Worm (Caenorhabditis elegans) whole organism, L1 larva: ENCODE data around the gene F42F12.3.

Experiments used
- C16A3.4 ChIP-seq: fragments of 150-350 bp; optimal IDR thresholded peaks from 2 replicates; lab custom pipeline; 2014; ENCODE audit warnings: missing biosample characterization, missing genetic modification characterization
- Y116A8C.19 ChIP-seq: sonication (generic microtip); optimal IDR thresholded peaks from 2 replicates; lab custom pipeline; 2016; ENCODE audit warnings: missing compliant biosample characterization, missing genetic modification characterization, borderline replicate concordance
- aha-1 ChIP-seq: fragments of 150-350 bp; optimal IDR thresholded peaks from 2 replicates; lab custom pipeline; 2014; ENCODE audit warnings: missing biosample characterization, missing genetic modification characterization
- alr-1 ChIP-seq: fragments of 200-800 bp; sonication (Bioruptor generic); optimal IDR thresholded peaks from 2 replicates; lab custom pipeline; 2018; ENCODE audit warnings: borderline replicate concordance, mild to moderate bottlenecking, missing genetic modification characterization, missing compliant biosample characterization
- ceh-8 ChIP-seq: fragments of 200-800 bp; sonication (Bioruptor generic); optimal IDR thresholded peaks from 2 replicates; lab custom pipeline; 2018; ENCODE audit warnings: mild to moderate bottlenecking, missing genetic modification characterization, moderate library complexity, missing compliant biosample characterization
- ceh-88 ChIP-seq: fragments of 200-800 bp; sonication (Bioruptor generic); IDR thresholded peaks from 2 replicates; pipeline ENCODE4 v1.3.6; 2022; ENCODE audit warnings: missing genetic modification characterization, missing compliant biosample characterization
- ceh-90 ChIP-seq: sonication (generic microtip); optimal IDR thresholded peaks from 2 replicates; lab custom pipeline; 2016; ENCODE audit warnings: missing genetic modification characterization, missing compliant biosample characterization
- efl-1 ChIP-seq, 4 experiments: fragments of 150-350 bp; optimal IDR thresholded peaks in 3 of 4; peaks in 1 of 4; 1 replicate in 1 of 4; 2 replicates in 3 of 4; lab custom pipeline; 2014; ENCODE audit warnings: missing biosample characterization in 2 of 4, missing genetic modification characterization in 2 of 4, missing genetic modification reagents in 2 of 4
- egl-13 ChIP-seq: sonication (generic microtip); optimal IDR thresholded peaks from 2 replicates; lab custom pipeline; 2016; ENCODE audit warnings: missing genotype, missing genetic modification reagents, missing genetic modification characterization, missing compliant biosample characterization
- elt-3 ChIP-seq, 6 experiments: fragments of 150-350 bp in 1 of 6; sonication (generic microtip); optimal IDR thresholded peaks; 2 replicates each; lab custom pipeline; 2017 to 2018; ENCODE audit warnings: missing biosample characterization in 6 of 6, missing genetic modification characterization in 6 of 6, inconsistent platforms in 1 of 6
- ets-5 ChIP-seq: fragments of 200-800 bp; sonication (Bioruptor generic); IDR thresholded peaks from 2 replicates; pipeline ENCODE4 v1.3.6; 2022; ENCODE audit warnings: missing genetic modification characterization, missing compliant biosample characterization
- fkh-10 ChIP-seq: sonication (generic microtip); optimal IDR thresholded peaks from 2 replicates; lab custom pipeline; 2017; ENCODE audit warnings: missing biosample characterization, missing genetic modification reagents, missing genetic modification characterization
- fkh-4 ChIP-seq: sonication (generic microtip); optimal IDR thresholded peaks from 2 replicates; lab custom pipeline; 2016; ENCODE audit warnings: missing compliant biosample characterization, missing genetic modification characterization, borderline replicate concordance
- fos-1 ChIP-seq: fragments of 150-350 bp; optimal IDR thresholded peaks from 2 replicates; lab custom pipeline; 2014; ENCODE audit warnings: missing biosample characterization, missing genetic modification characterization
- grh-1 ChIP-seq: fragments of 200-800 bp; sonication (Bioruptor generic); IDR thresholded peaks from 2 replicates; pipeline ENCODE4 v1.3.6; 2022; ENCODE audit warnings: missing genetic modification reagents, missing genetic modification characterization, missing compliant biosample characterization
- hlh-4 ChIP-seq: sonication (generic microtip); optimal IDR thresholded peaks from 2 replicates; lab custom pipeline; 2016; ENCODE audit warnings: mild to moderate bottlenecking, missing genetic modification characterization, missing compliant biosample characterization
- hpl-2 ChIP-seq: fragments of 150-350 bp; optimal IDR thresholded peaks from 2 replicates; lab custom pipeline; 2014; ENCODE audit warnings: missing biosample characterization, missing genetic modification reagents, missing genetic modification characterization
- isw-1 ChIP-seq: fragments of 200-800 bp; sonication (Bioruptor generic); IDR thresholded peaks from 2 replicates; pipeline ENCODE4 v1.3.6; 2022; ENCODE audit warnings: missing genetic modification characterization, missing compliant biosample characterization
- lin-14 ChIP-seq: fragments of 200-800 bp; sonication (Bioruptor generic); optimal IDR thresholded peaks from 2 replicates; lab custom pipeline; 2018; ENCODE audit warnings: mild to moderate bottlenecking, missing genetic modification characterization, moderate library complexity, missing compliant biosample characterization
- lin-15B ChIP-seq: fragments of 150-350 bp; sonication (generic microtip); optimal IDR thresholded peaks from 3 replicates; lab custom pipeline; 2014; ENCODE audit warnings: missing biosample characterization, missing genetic modification characterization
- lin-35 ChIP-seq, 2 experiments: fragments of 150-350 bp; optimal IDR thresholded peaks; 2 replicates each; lab custom pipeline; 2014; ENCODE audit warnings: missing biosample characterization in 2 of 2, missing genetic modification characterization in 2 of 2, missing genetic modification reagents in 2 of 2
- nhr-11 ChIP-seq: fragments of 150-350 bp; optimal IDR thresholded peaks from 2 replicates; lab custom pipeline; 2014; ENCODE audit warnings: missing biosample characterization, missing genetic modification characterization
- nhr-12 ChIP-seq: sonication (generic microtip); optimal IDR thresholded peaks from 2 replicates; lab custom pipeline; 2017; ENCODE audit warnings: missing biosample characterization, missing genetic modification characterization
- nhr-19 ChIP-seq: fragments of 200-800 bp; sonication (Bioruptor generic); conservative IDR thresholded peaks from 2 replicates; pipeline ENCODE4 v1.3.6; 2022; ENCODE audit warnings: missing genetic modification characterization, missing compliant biosample characterization
- nhr-47 ChIP-seq: sonication (generic microtip); optimal IDR thresholded peaks from 2 replicates; lab custom pipeline; 2016; ENCODE audit warnings: mild to moderate bottlenecking, missing genetic modification characterization, moderate library complexity, missing compliant biosample characterization
- nhr-76 ChIP-seq: sonication (generic microtip); optimal IDR thresholded peaks from 2 replicates; lab custom pipeline; 2017; ENCODE audit warnings: missing biosample characterization, missing genetic modification characterization
- nhr-77 ChIP-seq: fragments of 150-350 bp; optimal IDR thresholded peaks from 2 replicates; lab custom pipeline; 2014; ENCODE audit warnings: missing biosample characterization, missing genetic modification characterization
- nhr-85 ChIP-seq: sonication (generic microtip); peaks from one replicate; lab custom pipeline; 2016; ENCODE audit warnings: missing genetic modification characterization, inconsistent platforms, missing compliant biosample characterization
- nhr-90 ChIP-seq: sonication (generic microtip); optimal IDR thresholded peaks from 2 replicates; lab custom pipeline; 2016; ENCODE audit warnings: mild to moderate bottlenecking, missing genetic modification characterization, missing compliant biosample characterization; ENCODE audit not compliant: poor library complexity
- pag-3 ChIP-seq: sonication (generic microtip); optimal IDR thresholded peaks from 2 replicates; lab custom pipeline; 2017; ENCODE audit warnings: missing genetic modification characterization, mild to moderate bottlenecking, missing compliant biosample characterization, antibody characterized with exemption, borderline replicate concordance; ENCODE audit not compliant: insufficient read depth
- pax-3 ChIP-seq: fragments of 200-800 bp; sonication (Bioruptor generic); optimal IDR thresholded peaks from 2 replicates; lab custom pipeline; 2018; ENCODE audit warnings: mild to moderate bottlenecking, missing genetic modification characterization, moderate library complexity, missing compliant biosample characterization
- rnt-1 ChIP-seq: sonication (generic microtip); optimal IDR thresholded peaks from 2 replicates; lab custom pipeline; 2016; ENCODE audit warnings: mild to moderate bottlenecking, missing genetic modification characterization, moderate library complexity, missing compliant biosample characterization
- sptf-1 ChIP-seq: fragments of 150-350 bp; optimal IDR thresholded peaks from 2 replicates; lab custom pipeline; 2014; ENCODE audit warnings: missing biosample characterization, missing genetic modification characterization
- sup-37 ChIP-seq: fragments of 200-800 bp; sonication (Bioruptor generic); optimal IDR thresholded peaks from 2 replicates; lab custom pipeline; 2018; ENCODE audit warnings: mild to moderate bottlenecking, missing genetic modification characterization, missing compliant biosample characterization
- tbx-2 ChIP-seq: sonication (generic microtip); optimal IDR thresholded peaks from 2 replicates; lab custom pipeline; 2016; ENCODE audit warnings: missing genetic modification characterization, missing compliant biosample characterization
- tlp-1 ChIP-seq: fragments of 150-350 bp; optimal IDR thresholded peaks from 2 replicates; lab custom pipeline; 2014; ENCODE audit warnings: missing biosample characterization, missing genetic modification characterization
- unc-30 ChIP-seq: sonication (generic microtip); optimal IDR thresholded peaks from 2 replicates; lab custom pipeline; 2017; ENCODE audit warnings: missing biosample characterization, missing genetic modification characterization
- unc-86 ChIP-seq: sonication (generic microtip); optimal IDR thresholded peaks from 2 replicates; lab custom pipeline; 2016; ENCODE audit warnings: missing genetic modification characterization, missing compliant biosample characterization
- unc-98 ChIP-seq: fragments of 200-800 bp; sonication (Bioruptor generic); IDR thresholded peaks from 2 replicates; pipeline ENCODE4 v1.3.6; 2022; ENCODE audit warnings: missing genetic modification characterization, missing compliant biosample characterization
- ztf-4 ChIP-seq: fragments of 150-350 bp; optimal IDR thresholded peaks from 2 replicates; lab custom pipeline; 2014; ENCODE audit warnings: missing biosample characterization, missing genetic modification characterization

F42F12.3 gene

DNA sequence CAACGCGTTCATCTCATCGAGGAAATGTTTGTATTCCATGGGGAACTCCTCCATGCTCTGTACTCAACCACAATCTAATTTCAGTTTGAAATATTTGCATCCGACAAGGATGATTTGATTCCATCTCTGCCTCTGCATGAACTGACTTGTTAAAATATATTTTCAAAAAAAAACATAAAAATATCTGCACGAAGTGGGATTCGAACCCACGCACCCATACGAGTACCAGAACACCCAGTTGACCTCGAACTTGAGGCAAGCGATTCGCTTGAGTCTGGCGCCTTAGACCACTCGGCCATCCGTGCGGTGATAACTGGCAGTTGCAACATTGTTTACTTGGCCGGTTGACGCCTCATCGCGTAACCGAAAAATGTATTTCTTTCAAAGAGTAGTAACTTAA lies 2.6 kb upstream of the F42F12.3 start (continued):
- TF ChIP-seq pax-3 (tag; lab: Kevin White, UChicago) (no peak), nhr-19 (peak; percentile 69), tbx-2 (tag; lab: Kevin White, UChicago) (peak; percentile 6), fos-1 (tag; lab: Kevin White, UChicago) (peak; percentile 6), C16A3.4 (tag; lab: Kevin White, UChicago) (peak; percentile 63), nhr-12 (tag; lab: Kevin White, UChicago) (no peak), nhr-47 (tag; lab: Kevin White, UChicago) (peak; percentile 35), pag-3 (tag; lab: Kevin White, UChicago) (no peak)

DNA sequence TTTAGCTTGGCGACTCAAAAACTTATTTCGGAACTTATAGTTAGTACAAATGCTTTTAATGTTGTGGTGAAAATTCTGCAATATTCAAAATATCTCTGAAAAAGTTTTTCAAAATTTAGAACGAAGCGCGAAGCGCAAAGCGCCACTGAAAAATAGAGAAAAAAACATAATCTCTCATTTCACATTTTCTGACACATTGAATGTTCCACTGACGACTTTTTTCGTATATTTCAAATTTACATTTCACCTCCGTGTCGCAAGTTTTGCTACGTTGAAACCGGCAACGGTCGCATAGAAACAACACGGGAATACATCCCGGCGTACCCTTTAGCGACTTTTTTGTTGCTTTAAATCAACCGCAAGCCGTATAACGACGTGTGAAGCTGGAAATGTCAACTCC lies 2.0 kb upstream of the F42F12.3 start, which contains the start of gene F42F12.14:
TSS of gene F42F12.14 (plus strand) at position 301 of the 400 bp plus-strand sequence.
- TF ChIP-seq sup-37 (GFP tag; lab: Kevin White, UChicago) (no peak), lin-35 (GFP tag; optimal IDR thresholded peaks at IDR 0.05; lab: Kevin White, UChicago) (no peak), ztf-4 (tag; lab: Kevin White, UChicago) (no peak), unc-86 (tag; lab: Kevin White, UChicago) (no peak), ceh-8 (GFP tag; lab: Kevin White, UChicago) (no peak), isw-1 (GFP tag; lab: Robert Waterston, UW) (no peak), fkh-10 (GFP tag; lab: Kevin White, UChicago) (no peak), nhr-19 (no peak), nhr-76 (tag; lab: Kevin White, UChicago) (no peak), fos-1 (tag; lab: Kevin White, UChicago) (no peak), C16A3.4 (tag; lab: Kevin White, UChicago) (no peak), ets-5 (GFP tag; lab: Robert Waterston, UW) (no peak), pax-3 (tag; lab: Kevin White, UChicago) (no peak), lin-15B (tag; lab: Kevin White, UChicago) (no peak), ceh-88 (GFP tag; lab: Robert Waterston, UW) (no peak), alr-1 (tag; lab: Kevin White, UChicago) (no peak), hlh-4 (tag; lab: Kevin White, UChicago) (no peak), elt-3 (tag; optimal IDR thresholded peaks at IDR 0.05; lab: Kevin White, UChicago) (no peak), unc-30 (no peak), aha-1 (tag; lab: Kevin White, UChicago) (no peak)

DNA sequence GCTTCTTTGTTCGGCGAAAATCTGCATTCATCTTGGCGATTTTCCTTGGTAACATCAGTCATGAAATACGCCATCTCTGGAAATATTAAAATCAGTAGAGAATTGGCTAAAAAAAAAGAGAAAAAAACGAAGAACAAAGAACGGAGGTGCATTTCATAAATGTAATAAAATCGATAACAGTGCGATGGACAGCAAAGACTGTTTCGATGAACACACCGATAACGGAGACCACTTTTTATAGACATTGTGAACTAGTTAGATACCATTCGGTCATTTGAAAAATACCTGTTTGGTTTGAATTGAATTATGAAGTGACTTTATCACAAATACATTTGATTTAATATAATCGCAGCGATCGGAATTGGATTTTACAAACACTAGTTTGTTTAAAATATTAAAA lies 2.5 kb downstream of the F42F12.3 start, which contains the start of gene F42F12.4:
TSS of gene F42F12.4 (minus strand) at position 76 of the 400 bp plus-strand sequence.
- no peak for TF ChIP-seq grh-1 (GFP tag; lab: Robert Waterston, UW)
- TF ChIP-seq nhr-85 (tag; lab: Kevin White, UChicago), result peak; percentile 51
- TF ChIP-seq tlp-1, result no peak

DNA sequence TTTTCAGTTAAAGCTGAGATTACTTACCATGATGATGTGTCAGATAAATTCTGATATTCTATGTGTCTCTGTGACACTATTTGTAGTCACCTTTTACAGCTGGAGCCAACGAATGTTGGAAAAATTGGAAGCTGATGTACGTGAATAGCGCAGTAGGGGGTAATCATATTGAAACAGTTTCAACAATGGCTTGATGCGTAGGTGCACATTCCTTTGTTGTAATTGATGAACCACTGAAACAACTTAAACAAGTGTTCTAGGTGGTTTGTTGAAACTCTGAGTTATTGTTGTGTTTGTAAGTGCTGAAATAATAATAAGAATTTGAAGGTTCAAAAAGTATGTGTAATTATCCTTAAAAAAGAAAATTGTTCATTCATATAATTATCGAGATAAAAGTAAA lies 6.2 kb downstream of the F42F12.3 start, which contains the start of gene nspc-12:
TSS of gene nspc-12 (minus strand) at position 101 of the 400 bp plus-strand sequence.
- TF ChIP-seq unc-98, result no peak
- no peak for TF ChIP-seq hpl-2 (GFP tag; lab: Kevin White, UChicago)
- no peak for TF ChIP-seq fos-1 (tag; lab: Kevin White, UChicago)
- TF ChIP-seq ceh-8 (GFP tag; lab: Kevin White, UChicago), result no peak
- no peak for TF ChIP-seq ceh-90 (tag; lab: Kevin White, UChicago)
- TF ChIP-seq sptf-1 (tag; lab: Kevin White, UChicago), result no peak
- TF ChIP-seq lin-35 (GFP tag; optimal IDR thresholded peaks at IDR 0.05; lab: Kevin White, UChicago), result no peak
- no peak for TF ChIP-seq nhr-19
- TF ChIP-seq rnt-1 (tag; lab: Kevin White, UChicago), result no peak
- no peak for TF ChIP-seq nhr-77 (tag; lab: Kevin White, UChicago)
- no peak for TF ChIP-seq lin-14 (GFP tag; lab: Kevin White, UChicago)
- no peak for TF ChIP-seq egl-13 (tag; lab: Kevin White, UChicago)
- no peak for TF ChIP-seq efl-1 (optimal IDR thresholded peaks at IDR 0.05; lab: Kevin White, UChicago)
- TF ChIP-seq efl-1 (GFP tag; optimal IDR thresholded peaks at IDR 0.05 in 1 of 2; lab: Kevin White, UChicago), result no peak
- no peak for TF ChIP-seq tlp-1
- no peak for TF ChIP-seq nhr-90 (tag; lab: Kevin White, UChicago)
- no peak for TF ChIP-seq Y116A8C.19 (tag; lab: Kevin White, UChicago)
- TF ChIP-seq fkh-4, result no peak
- TF ChIP-seq grh-1 (GFP tag; lab: Robert Waterston, UW), result no peak
- no peak for TF ChIP-seq nhr-11
